Fruit fly (Drosophila melanogaster): ENCODE measurements around the gene Set8.
A peak's percentile ranks its signal among the peaks of the same experiment; 100 is the strongest.

Set8 gene

DNA sequence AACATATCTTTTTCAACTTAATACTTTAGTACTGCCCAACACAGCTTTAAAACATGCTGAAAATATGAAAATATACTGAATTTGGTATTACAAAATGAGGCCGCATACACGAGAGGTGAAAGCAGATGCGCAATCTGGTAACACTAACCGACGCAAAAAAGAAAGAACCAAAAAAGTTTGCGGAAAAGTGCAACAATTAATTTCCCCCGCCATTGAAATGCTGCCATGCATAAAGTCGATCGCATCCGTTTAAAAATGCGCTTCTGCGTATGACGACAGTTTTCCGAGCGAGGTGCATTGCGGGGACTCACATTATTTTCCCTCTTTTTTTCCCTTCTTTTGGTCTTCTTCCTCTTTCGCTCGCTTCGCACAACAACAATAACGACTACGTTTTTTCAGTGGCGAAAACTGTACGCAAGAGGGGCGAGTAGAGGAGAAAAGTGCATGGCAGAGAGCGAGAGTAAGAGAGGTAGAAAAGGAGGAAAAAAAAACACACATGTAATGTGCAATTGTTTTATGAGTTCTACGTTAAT, at the start of gene Set8:
TSS of gene Set8 (plus strand) at position 127 of the 533 bp plus-strand sequence.
- no peak for TF ChIP-seq CTCF (optimal IDR thresholded peaks at IDR 0.05)
- no peak for TF ChIP-seq CG8478 (optimal IDR thresholded peaks at IDR 0.05)

DNA sequence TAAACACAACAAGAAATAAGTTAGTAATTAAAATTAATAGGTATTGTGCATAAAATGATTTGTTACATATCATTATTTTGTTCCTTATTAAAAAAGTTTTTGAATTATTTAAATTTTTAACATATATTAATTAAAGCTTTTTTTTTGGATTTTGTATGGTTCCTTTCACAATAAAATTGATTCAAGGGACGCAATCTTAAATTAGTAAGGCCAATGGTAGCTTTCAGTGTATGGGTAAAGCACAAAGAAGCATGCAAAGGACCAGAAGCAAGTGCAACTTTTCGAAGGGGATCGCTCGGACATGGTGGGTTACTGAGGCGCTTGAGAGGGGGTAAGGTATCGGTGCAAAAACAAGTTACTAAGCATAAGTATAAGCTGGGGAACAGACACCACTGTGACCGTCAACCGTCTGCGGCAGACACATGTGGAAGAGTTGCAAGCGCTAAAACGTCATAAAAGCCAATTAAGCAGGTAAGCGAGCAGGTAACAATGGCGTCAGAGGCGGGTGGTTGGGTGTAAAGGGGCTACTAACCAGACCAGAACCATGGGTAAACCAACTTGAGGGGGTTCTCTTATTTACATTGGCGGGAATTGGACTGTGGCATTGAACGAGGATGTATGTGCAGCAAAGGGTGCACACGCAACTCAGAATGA, 40.2 kb upstream of the Set8 start:
- TF ChIP-seq CTCF (optimal IDR thresholded peaks at IDR 0.05) (no peak), CG8478 (optimal IDR thresholded peaks at IDR 0.05) (no peak)

DNA sequence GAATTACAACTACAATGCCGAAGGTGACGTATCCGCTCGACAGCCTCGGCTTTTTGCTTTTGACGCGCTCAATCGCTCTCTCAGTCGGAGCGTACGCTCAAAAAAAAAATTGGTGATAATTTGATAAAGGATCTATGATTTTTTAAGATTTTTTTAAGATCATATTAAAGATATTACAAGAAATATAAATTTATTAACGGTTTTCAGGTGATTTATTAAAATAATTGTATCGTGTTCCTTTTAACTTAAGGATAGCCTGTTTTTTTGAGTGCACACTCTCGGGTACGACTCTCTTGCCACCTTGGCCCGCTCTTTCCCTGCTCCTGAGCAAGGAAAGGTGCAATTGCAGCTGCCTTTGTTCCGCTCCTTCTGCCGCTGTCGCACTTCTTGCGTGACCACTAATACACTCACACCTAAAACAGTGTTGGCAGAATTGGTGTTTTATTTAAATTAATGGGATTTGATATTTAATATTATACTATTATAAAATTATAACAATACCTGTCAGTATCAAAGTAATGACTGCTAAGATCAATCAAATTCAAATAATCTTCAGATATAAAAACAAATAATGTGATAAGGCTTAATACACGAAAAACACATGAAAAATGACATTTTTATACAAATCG, 37.8 kb upstream of the Set8 start:
- no peak for TF ChIP-seq CTCF (optimal IDR thresholded peaks at IDR 0.05)
- TF ChIP-seq CG8478 (optimal IDR thresholded peaks at IDR 0.05) = no peak

DNA sequence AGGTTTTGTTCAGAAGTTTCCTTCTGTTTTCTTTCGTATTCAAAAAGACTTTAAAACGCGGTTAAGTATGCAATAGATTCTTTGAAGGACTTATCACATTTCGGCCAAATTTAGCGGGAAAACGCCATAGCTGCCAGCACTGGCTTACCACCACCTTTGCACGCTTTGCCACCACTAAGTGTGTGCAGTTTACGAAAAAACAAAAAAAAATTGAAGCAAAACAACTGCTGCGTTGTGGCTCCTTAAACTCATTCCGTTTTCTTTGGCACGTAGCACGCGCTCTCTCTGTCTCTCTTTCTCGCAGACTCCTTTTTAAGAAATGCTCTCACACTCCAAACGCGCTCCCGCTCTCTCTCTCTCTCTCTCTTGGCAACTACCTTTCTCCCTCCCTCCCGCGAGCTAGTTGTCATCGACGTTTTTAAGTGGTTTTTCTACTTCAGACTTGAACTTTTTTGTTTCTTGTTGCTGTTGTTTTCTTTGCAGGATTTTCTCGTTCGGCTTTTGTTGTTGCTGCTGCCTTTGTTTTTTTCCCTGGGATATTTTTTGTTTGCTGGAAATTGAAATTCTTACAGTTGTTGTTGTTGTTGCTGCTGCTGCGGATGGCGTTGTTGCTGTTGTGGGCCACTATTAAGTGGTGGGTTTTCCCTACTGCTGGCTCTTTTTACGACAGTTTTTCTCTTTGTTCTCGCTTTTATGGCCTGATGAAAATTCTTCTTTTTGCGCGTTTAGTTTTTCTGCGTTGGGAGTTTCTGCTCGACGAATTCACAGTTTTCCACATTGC, 37.1 kb upstream of the Set8 start:
- no peak for TF ChIP-seq CTCF (optimal IDR thresholded peaks at IDR 0.05)
- no peak for TF ChIP-seq CG8478 (optimal IDR thresholded peaks at IDR 0.05)

DNA sequence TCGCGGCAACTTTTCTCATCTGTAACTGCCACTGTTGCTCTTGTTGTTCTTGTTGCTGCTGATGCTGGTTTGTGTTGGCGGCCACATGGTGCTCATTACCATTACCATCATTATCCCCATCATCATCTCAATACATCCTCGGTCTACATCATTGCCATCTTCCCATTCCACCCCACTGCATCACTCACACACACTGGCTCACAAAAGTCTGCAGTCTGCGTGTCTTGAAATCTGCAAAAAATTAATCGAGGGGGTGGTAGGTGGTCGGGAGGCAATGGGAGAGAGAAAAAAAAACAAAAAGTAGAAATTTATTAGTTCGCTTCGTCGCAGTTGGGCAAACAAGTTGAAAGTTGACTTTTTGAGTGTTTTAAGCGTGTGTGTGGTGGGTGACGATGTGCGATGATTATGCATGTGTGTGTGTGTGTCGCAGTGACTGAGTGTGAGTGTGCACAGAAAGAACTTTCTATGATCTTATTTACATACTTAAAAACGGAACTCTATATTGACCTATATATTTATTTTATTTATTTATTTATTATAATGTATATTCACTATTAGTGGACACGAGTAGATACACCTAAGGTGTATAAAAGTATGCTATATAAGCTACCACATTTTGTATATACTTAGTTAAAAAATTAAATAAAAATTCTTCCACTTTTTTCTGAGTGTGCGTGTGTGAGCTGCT, 36.4 kb upstream of the Set8 start:
- TF ChIP-seq CTCF (optimal IDR thresholded peaks at IDR 0.05) (no peak), CG8478 (optimal IDR thresholded peaks at IDR 0.05) (no peak)

DNA sequence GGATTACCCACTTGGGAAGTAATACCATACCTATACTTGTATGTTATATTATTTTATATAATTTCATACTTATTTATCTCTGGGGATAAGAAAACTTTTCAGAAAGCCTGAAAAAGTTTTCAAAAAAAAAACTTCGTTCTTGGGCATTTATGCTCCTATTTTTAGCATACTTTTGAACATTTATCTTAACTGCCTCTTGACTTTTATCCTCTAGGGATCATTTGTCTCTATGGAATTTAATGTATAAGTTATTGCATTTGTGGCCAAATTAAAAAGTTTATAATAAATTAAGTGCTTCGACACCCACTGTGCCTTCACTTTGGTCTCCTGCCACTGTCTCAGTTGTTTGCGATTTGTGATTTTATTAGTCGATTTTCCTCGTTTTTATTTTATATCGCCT, 35.5 kb upstream of the Set8 start:
- TF ChIP-seq CTCF (optimal IDR thresholded peaks at IDR 0.05) (no peak), CG8478 (optimal IDR thresholded peaks at IDR 0.05) (no peak)

DNA sequence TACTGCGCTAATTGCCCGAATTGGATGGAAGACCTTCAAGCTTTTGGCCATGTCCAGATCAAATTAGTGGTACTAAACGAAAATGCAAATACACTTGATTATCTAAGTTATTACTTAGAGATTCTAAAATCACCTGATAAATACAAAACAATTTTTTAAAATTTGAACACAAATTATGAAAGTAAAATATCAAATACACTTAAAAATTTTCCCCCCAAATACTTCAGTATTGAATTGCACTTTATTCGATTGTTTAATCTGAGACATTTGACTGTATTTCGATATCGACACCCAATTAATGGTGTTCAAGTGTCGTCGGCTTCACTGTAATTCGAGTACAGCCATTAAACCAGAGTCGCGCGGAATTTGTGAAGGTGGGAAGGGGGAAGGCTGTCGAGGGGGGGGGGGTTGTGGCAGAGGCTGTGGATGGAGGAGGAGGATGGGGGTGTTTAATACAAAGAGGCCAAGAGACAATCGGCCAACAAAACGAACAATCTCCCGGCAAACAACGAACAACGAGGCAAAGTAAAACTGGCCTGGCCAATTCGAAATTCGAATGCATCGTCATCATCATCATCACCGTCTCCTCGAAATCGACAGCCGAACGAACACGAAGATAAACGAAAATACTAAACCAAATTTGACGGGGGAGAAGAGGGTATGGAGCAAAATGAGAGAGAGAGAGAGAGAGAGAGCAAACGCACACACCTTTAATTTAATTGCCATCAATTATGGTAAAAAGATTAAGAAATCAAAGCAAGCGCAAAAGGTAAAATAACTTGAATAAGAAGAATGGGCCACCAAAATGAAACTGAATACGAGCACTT, 33.4 kb upstream of the Set8 start:
- TF ChIP-seq CG8478 (optimal IDR thresholded peaks at IDR 0.05) = no peak
- no peak for TF ChIP-seq CTCF (optimal IDR thresholded peaks at IDR 0.05)

DNA sequence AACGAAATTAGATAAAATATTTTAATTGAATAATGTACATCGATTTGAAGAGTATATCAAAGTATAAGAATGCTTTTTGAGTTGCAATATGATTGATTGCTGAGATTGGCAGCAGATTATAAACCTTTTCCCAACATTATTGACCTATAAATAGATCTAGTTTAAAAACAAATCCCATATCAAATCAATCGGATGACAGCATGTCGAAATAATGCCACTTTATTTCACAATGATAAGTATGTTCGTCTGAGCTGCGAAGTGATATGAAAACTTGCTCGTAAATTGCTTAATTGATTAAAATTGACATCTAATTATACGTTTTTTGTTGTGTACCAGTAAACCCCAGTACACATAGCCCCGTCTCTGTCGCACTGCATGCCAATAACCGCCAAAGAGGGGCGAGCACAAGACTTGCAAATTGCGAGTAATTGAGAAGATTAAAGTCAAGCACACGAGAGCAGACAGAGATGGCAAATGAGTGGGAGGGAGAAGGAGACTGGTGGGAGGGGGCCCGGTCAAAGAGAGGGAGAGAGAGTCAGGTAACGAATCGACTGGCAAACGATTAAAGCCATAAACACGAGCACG, 32.7 kb upstream of the Set8 start:
- TF ChIP-seq CG8478 (optimal IDR thresholded peaks at IDR 0.05) = no peak
- TF ChIP-seq CTCF (optimal IDR thresholded peaks at IDR 0.05) = no peak

DNA sequence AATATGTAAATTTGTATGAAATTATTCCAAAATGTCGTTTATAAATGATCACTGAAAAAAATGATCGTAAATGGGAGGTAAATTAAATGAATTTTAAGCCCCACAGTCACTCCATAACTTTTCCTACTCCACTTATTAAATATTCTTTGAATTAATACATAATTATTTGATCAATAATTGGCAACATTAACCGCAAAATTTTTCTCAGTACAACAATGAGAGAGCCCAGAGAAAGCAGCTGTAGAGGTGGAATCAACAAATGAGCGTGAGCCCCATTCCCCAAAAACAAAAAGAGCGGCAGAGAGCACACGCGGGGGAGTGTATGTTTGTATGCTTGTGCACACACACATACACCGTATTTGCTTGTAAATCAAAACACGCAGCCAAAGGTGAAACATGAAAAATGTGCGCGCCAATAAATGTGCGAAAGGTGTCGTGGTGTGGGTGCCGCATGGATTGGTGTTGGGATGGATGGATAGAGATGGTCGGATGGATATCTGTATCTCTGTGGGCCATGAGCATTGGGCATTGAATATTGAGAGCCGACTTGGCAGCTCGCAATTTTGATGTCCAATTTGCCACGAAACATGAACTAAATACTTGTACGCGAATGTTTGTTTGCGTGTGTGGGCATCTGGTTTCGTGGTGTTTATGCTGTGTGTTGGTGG, 31.9 kb upstream of the Set8 start:
- no peak for TF ChIP-seq CTCF (optimal IDR thresholded peaks at IDR 0.05)
- no peak for TF ChIP-seq CG8478 (optimal IDR thresholded peaks at IDR 0.05)

DNA sequence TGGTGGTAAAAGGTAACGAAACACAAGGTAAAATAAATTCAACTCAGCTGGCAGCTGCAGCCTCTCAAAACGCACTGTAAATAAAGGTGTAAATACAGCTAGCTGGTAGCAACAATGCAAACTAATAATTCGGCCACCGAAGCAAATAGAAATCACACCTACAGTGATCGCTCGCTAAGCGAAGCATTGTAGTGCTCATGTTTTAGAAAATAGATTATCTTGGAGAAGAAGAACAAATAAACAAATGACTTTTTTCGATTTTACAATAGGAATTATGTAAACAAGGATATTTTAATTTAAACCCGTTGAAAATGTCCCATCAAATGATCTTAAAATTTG, 31.4 kb upstream of the Set8 start:
- TF ChIP-seq CTCF (optimal IDR thresholded peaks at IDR 0.05) = no peak
- TF ChIP-seq CG8478 (optimal IDR thresholded peaks at IDR 0.05) = no peak

DNA sequence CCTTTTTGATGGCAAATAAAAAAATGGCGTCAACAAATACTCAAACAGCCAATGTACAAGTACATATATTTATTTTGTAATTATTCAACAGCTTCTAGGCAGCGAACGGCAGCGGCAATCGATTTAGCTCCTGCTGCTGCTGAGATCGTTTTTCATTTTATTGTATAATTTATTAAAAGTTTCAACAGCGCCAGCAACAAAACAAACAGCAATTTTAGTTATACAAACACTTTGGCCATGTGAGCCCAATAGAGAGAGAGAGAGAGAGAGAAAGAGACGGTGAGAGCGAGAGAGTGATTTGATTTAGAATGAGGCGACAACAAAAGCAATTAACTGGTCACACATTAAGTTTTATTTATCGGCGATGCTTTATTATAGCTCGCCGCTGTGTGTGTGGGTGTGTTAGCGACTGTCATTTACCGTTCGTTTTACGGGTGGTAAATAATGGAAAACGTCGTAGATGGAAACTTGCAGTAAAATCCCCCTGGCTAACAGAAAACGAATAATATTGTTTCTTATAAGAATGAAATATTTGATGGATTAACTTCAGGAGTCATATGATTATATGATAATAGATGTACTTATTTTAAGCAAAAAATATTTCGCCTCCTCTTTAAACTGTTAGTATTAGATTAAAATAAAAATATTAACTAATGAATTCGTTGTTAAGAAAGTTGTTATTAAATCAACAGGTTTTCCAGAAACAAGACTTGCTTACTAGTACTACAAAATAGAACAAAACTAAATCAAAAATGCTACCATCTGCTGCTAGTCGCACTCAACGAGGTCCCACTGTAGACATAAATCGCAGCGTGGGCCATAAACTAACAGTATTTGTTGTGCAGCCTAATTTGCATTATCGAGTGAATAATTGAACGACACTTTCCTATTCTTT, 30.5 kb upstream of the Set8 start:
- TF ChIP-seq CG8478 (optimal IDR thresholded peaks at IDR 0.05) (no peak), CTCF (optimal IDR thresholded peaks at IDR 0.05) (no peak)

DNA sequence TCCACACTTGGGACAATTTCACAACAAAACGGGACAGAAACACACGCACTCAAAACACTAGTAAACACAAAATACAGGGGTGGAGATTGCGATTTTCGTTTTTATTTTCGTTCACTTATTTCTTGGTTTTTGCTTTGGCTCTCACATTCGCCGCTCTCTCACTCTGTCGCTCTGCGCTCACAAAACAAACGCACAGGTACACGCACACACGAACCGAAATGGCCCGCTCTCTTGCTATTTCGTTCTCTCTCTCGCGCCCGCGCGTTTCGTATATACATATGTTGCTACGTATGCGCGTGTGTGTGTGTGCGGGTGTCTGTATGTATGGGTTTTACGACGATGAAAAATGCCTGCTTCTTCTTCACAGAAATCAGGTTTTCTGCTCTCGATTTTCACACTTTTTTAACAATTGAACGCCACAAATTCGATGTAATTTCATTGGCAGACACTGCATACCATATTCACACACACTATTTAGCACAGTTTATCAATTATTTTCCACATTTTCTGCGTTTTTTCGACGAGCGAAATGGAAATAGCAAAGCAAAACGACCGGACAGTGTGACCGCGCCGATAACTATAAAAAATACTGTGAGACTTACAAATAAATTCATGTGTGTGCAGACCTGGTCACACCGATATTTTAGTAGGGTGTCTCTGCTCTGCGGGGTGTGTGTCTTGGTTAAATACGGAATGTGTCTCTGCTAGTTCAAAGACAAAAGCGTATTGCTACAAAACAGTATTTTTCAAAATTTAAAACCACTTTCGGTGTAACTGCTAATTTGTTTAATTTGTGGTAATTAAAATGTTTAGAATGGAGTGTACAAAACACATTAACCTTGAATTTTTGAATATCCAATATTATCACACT, 29.3 kb upstream of the Set8 start, which contains the start of gene trx:
TSS of gene trx (minus strand) at position 584 of the 871 bp plus-strand sequence.
- TF ChIP-seq CTCF (optimal IDR thresholded peaks at IDR 0.05) (peak; percentile 61 to 63), CG8478 (optimal IDR thresholded peaks at IDR 0.05) (no peak)
